Fruit fly (Drosophila melanogaster) whole organism, adult: Measurements from ENCODE around the gene Muc68Ca.
"Not testable (repeated sequence)": the region's sequence is repeated elsewhere in the genome, so short reads cannot be mapped to it uniquely, and the experiment has no call there.

ENCODE experiments used
- CG11617 ChIP-seq: fragments of 200-800 bp; sonication (Bioruptor generic); optimal IDR thresholded peaks from 2 replicates; lab custom pipeline; 2017; ENCODE audit warnings: mild to moderate bottlenecking, missing biosample characterization, missing genetic modification reagents, missing genetic modification characterization
- CG12768 ChIP-seq: fragments of 200-800 bp; sonication (Bioruptor generic); optimal IDR thresholded peaks from 2 replicates; lab custom pipeline; 2017; ENCODE audit warnings: missing biosample characterization, missing genetic modification characterization, mild to moderate bottlenecking, moderate library complexity, missing genetic modification reagents
- CG14711 ChIP-seq: fragments of 200-800 bp; sonication (Bioruptor generic); optimal IDR thresholded peaks from 2 replicates; lab custom pipeline; 2018; ENCODE audit warnings: missing biosample characterization, mild to moderate bottlenecking, missing genetic modification characterization, moderate library complexity
- CG1620 ChIP-seq: fragments of 200-800 bp; sonication (Bioruptor generic); optimal IDR thresholded peaks from 2 replicates; lab custom pipeline; 2016; ENCODE audit warnings: missing biosample characterization, missing genetic modification characterization
- CG33017 ChIP-seq: fragments of 200-800 bp; sonication (Bioruptor generic); optimal IDR thresholded peaks from 2 replicates; lab custom pipeline; 2018; ENCODE audit warnings: missing biosample characterization, mild to moderate bottlenecking, missing genetic modification characterization, moderate library complexity
- CG5204 ChIP-seq: fragments of 200-800 bp; sonication (Bioruptor generic); optimal IDR thresholded peaks from 2 replicates; lab custom pipeline; 2016; ENCODE audit warnings: missing biosample characterization, missing genetic modification characterization
- CG7045 ChIP-seq: fragments of 200-800 bp; sonication (Bioruptor generic); optimal IDR thresholded peaks from 2 replicates; lab custom pipeline; 2017; ENCODE audit warnings: missing biosample characterization, mild to moderate bottlenecking, missing genetic modification characterization
- CG7101 ChIP-seq: fragments of 200-800 bp; sonication (Bioruptor generic); optimal IDR thresholded peaks from 2 replicates; lab custom pipeline; 2018; ENCODE audit warnings: missing biosample characterization, mild to moderate bottlenecking, missing genetic modification characterization, moderate library complexity
- Clk ChIP-seq: fragments of 200-800 bp; sonication (Bioruptor generic); optimal IDR thresholded peaks from 2 replicates; lab custom pipeline; 2017; ENCODE audit warnings: missing biosample characterization, missing genetic modification characterization
- Crg-1 ChIP-seq: fragments of 200-800 bp; sonication (Bioruptor generic); optimal IDR thresholded peaks from 2 replicates; lab custom pipeline; 2016; ENCODE audit warnings: missing biosample characterization, missing genetic modification characterization
- Hr96 ChIP-seq: fragments of 200-800 bp; sonication (Bioruptor generic); optimal IDR thresholded peaks from 2 replicates; lab custom pipeline; 2016; ENCODE audit warnings: missing biosample characterization, missing genetic modification characterization
- Mnt ChIP-seq: fragments of 200-800 bp; sonication (Bioruptor generic); optimal IDR thresholded peaks from 2 replicates; lab custom pipeline; 2016; ENCODE audit warnings: missing biosample characterization, mild to moderate bottlenecking, missing genetic modification characterization
- bab1 ChIP-seq: fragments of 200-800 bp; sonication (Bioruptor generic); optimal IDR thresholded peaks from 3 replicates; lab custom pipeline; 2019; ENCODE audit warnings: missing biosample characterization, mild to moderate bottlenecking, missing genetic modification characterization, moderate library complexity
- cic ChIP-seq: fragments of 200-800 bp; sonication (Bioruptor generic); optimal IDR thresholded peaks from 2 replicates; lab custom pipeline; 2017; ENCODE audit warnings: missing biosample characterization, mild to moderate bottlenecking, missing genetic modification characterization, moderate library complexity
- cnc ChIP-seq, 2 experiments: fragments of >200 bp; optimal IDR thresholded peaks; 2 replicates each; lab custom pipeline; 2017
- kay ChIP-seq: fragments of 200-800 bp; sonication (Bioruptor generic); peaks from one replicate; lab custom pipeline; 2016; ENCODE audit warnings: missing biosample characterization, missing genetic modification characterization, borderline replicate concordance
- ovo ChIP-seq: fragments of 200-800 bp; sonication (Bioruptor generic); optimal IDR thresholded peaks from 2 replicates; lab custom pipeline; 2016; ENCODE audit warnings: missing biosample characterization, missing genetic modification characterization
- pad ChIP-seq: fragments of 200-800 bp; sonication (Bioruptor generic); optimal IDR thresholded peaks from 3 replicates; lab custom pipeline; 2017; ENCODE audit warnings: missing biosample characterization, missing genetic modification characterization, mild to moderate bottlenecking, moderate library complexity, missing genetic modification reagents
- tj ChIP-seq: fragments of 200-800 bp; sonication (Bioruptor generic); optimal IDR thresholded peaks from 3 replicates; lab custom pipeline; 2017; ENCODE audit warnings: missing biosample characterization, mild to moderate bottlenecking, missing genetic modification characterization, moderate library complexity
- toe ChIP-seq: fragments of 200-800 bp; sonication (Bioruptor generic); optimal IDR thresholded peaks from 2 replicates; lab custom pipeline; 2016; ENCODE audit warnings: missing biosample characterization, missing genetic modification characterization

Gene Muc68Ca

dm6 chr3L:11580919-11581318, 39.0 kb downstream of the Muc68Ca start, which contains the start of gene CG43391:
Gene CG43391, minus strand, starts transcription at chr3L:11581019.
- TF ChIP-seq CG5204, result no peak
- no peak for TF ChIP-seq CG7045
- TF ChIP-seq Clk (GFP tag; lab: Kevin White, UChicago), result no peak
- TF ChIP-seq CG1620 (GFP tag; lab: Kevin White, UChicago), result no peak
- TF ChIP-seq toe (GFP tag; lab: Kevin White, UChicago), result no peak
- no peak for TF ChIP-seq CG7101 (tag; lab: Kevin White, UChicago)
- TF ChIP-seq Crg-1 (GFP tag; lab: Kevin White, UChicago), result no peak
- no peak for TF ChIP-seq Mnt (GFP tag; lab: Kevin White, UChicago)
- no peak for TF ChIP-seq CG33017 (tag; lab: Kevin White, UChicago)

dm6 chr3L:11579919-11580318, 40.0 kb downstream of the Muc68Ca start, which contains the start of gene CG43390:
Gene CG43390, minus strand, starts transcription at chr3L:11579950.
- TF ChIP-seq CG12768 (GFP tag; lab: Kevin White, UChicago), result no peak
- TF ChIP-seq Crg-1 (GFP tag; lab: Kevin White, UChicago), result no peak
- TF ChIP-seq cic (GFP tag; lab: Kevin White, UChicago), result no peak
- TF ChIP-seq cnc (optimal IDR thresholded peaks at IDR 0.05; lab: Kevin White, UChicago), result no peak
- TF ChIP-seq Clk (GFP tag; lab: Kevin White, UChicago), result no peak

- no peak for TF ChIP-seq CG12768 (GFP tag; lab: Kevin White, UChicago)
- TF ChIP-seq Clk (GFP tag; lab: Kevin White, UChicago), result no peak
- no peak for TF ChIP-seq CG14711 (tag; lab: Kevin White, UChicago)
- no peak for TF ChIP-seq CG11617 (GFP tag; lab: Kevin White, UChicago)
- no peak for TF ChIP-seq Crg-1 (GFP tag; lab: Kevin White, UChicago)
- TF ChIP-seq CG7101 (tag; lab: Kevin White, UChicago), result no peak
Measured at dm6 chr3L:11578847-11579246, 41.1 kb downstream of the Muc68Ca start.

dm6 chr3L:11578211-11578673, 41.7 kb downstream of the Muc68Ca start, which contains the start of gene CG33270:
Gene CG33270, minus strand, starts transcription at chr3L:11578623.
- TF ChIP-seq bab1 (GFP tag; lab: Kevin White, UChicago) (no peak), CG14711 (tag; lab: Kevin White, UChicago) (no peak), tj (GFP tag; lab: Kevin White, UChicago) (no peak), CG33017 (tag; lab: Kevin White, UChicago) (no peak), CG11617 (GFP tag; lab: Kevin White, UChicago) (no peak), cnc (optimal IDR thresholded peaks at IDR 0.05; lab: Kevin White, UChicago) (no peak), ovo (no peak), toe (GFP tag; lab: Kevin White, UChicago) (no peak)

- TF ChIP-seq Clk (GFP tag; lab: Kevin White, UChicago) (no peak), CG33017 (tag; lab: Kevin White, UChicago) (no peak)
Measured at dm6 chr3L:11577395-11577794, 42.5 kb downstream of the Muc68Ca start, which contains the start of gene CG33271. Gene CG33271, minus strand, starts transcription at chr3L:11577495.

- not testable (repeated sequence) for TF ChIP-seq CG1620, kay, Crg-1 (GFP tag; lab: Kevin White, UChicago)
Measured at dm6 chr3L:11576944-11577343, 43.0 kb downstream of the Muc68Ca start, which contains the start of gene CG33489. Gene CG33489, minus strand, starts transcription at chr3L:11577044.

- TF ChIP-seq Clk (GFP tag; lab: Kevin White, UChicago), result no peak
Measured at dm6 chr3L:11574563-11574962, 45.3 kb downstream of the Muc68Ca start, which contains the start of gene CG33490. Gene CG33490, minus strand, starts transcription at chr3L:11574663.

- TF ChIP-seq ovo (no peak), Mnt (GFP tag; lab: Kevin White, UChicago) (no peak), pad (no peak), CG7101 (tag; lab: Kevin White, UChicago) (no peak), kay (GFP tag; lab: Kevin White, UChicago) (no peak), Crg-1 (GFP tag; lab: Kevin White, UChicago) (no peak), CG12768 (GFP tag; lab: Kevin White, UChicago) (no peak), toe (GFP tag; lab: Kevin White, UChicago) (no peak), CG1620 (GFP tag; lab: Kevin White, UChicago) (no peak), cnc (optimal IDR thresholded peaks at IDR 0.05; lab: Kevin White, UChicago) (no peak), bab1 (GFP tag; lab: Kevin White, UChicago) (no peak), cic (GFP tag; lab: Kevin White, UChicago) (no peak), CG5204 (no peak), Hr96 (GFP tag; lab: Kevin White, UChicago) (no peak), CG11617 (GFP tag; lab: Kevin White, UChicago) (no peak), CG14711 (tag; lab: Kevin White, UChicago) (no peak), CG7045 (no peak), Clk (GFP tag; lab: Kevin White, UChicago) (no peak)
Measured at dm6 chr3L:11563972-11564533, 55.8 kb downstream of the Muc68Ca start, which contains the start of the genes CG46412 and CG33267. Gene CG46412, minus strand, starts transcription at chr3L:11564072. Gene CG33267, plus strand, starts transcription at chr3L:11564483.
